Fruit fly (Drosophila melanogaster) whole organism, embryonic: ENCODE measurements around the gene CG16953.

ENCODE experiments used
- Atf-2 ChIP-seq: fragments of 200-800 bp; sonication (Bioruptor generic); optimal IDR thresholded peaks from 2 replicates; lab custom pipeline; 2016; ENCODE audit warnings: missing biosample characterization, missing genetic modification characterization
- Awh ChIP-seq: fragments of 200-800 bp; sonication (Bioruptor generic); IDR thresholded peaks from 2 replicates; pipeline ENCODE4, ENCODE4 v1.3.6; 2022; ENCODE audit warnings: missing biosample characterization, missing genetic modification characterization
- Bdp1 ChIP-seq: fragments of 200-800 bp; sonication (Bioruptor generic); optimal IDR thresholded peaks from 3 replicates; lab custom pipeline; 2016; ENCODE audit warnings: missing biosample characterization, missing genetic modification characterization
- CG10147 ChIP-seq: fragments of 200-800 bp; sonication (Bioruptor generic); optimal IDR thresholded peaks from 2 replicates; lab custom pipeline; 2019; ENCODE audit warnings: missing biosample characterization, mild to moderate bottlenecking, missing genetic modification characterization, moderate library complexity
- CG10654 ChIP-seq: fragments of 200-800 bp; sonication (Bioruptor generic); optimal IDR thresholded peaks from 2 replicates; lab custom pipeline; 2016; ENCODE audit warnings: missing biosample characterization, missing genetic modification characterization
- CG12942 ChIP-seq: fragments of 200-800 bp; sonication (Bioruptor generic); optimal IDR thresholded peaks from 3 replicates; lab custom pipeline; 2016; ENCODE audit warnings: missing biosample characterization, missing genetic modification characterization
- CG14441 ChIP-seq: fragments of 200-800 bp; sonication (Bioruptor generic); IDR thresholded peaks from 2 replicates; pipeline ENCODE4 v1.3.6; 2022; ENCODE audit warnings: missing biosample characterization, missing genetic modification characterization
- CG14860 ChIP-seq: fragments of 200-800 bp; sonication (Bioruptor generic); IDR thresholded peaks from 3 replicates; pipeline ENCODE4 v1.3.6; 2022; ENCODE audit warnings: missing biosample characterization, missing genetic modification characterization; ENCODE audit not compliant: partially characterized antibody
- CG14965 ChIP-seq: fragments of 200-800 bp; sonication (Bioruptor generic); optimal IDR thresholded peaks from 2 replicates; lab custom pipeline; 2016; ENCODE audit warnings: missing biosample characterization, missing genetic modification characterization, borderline replicate concordance
- CG15073 ChIP-seq: fragments of 200-800 bp; sonication (Bioruptor generic); optimal IDR thresholded peaks from 2 replicates; lab custom pipeline; 2016; ENCODE audit warnings: missing biosample characterization, missing genetic modification characterization
- CG17568 ChIP-seq: fragments of 200-800 bp; sonication (Bioruptor generic); optimal IDR thresholded peaks from 2 replicates; lab custom pipeline; 2018; ENCODE audit warnings: missing biosample characterization, mild to moderate bottlenecking, missing genetic modification characterization, moderate library complexity
- CG17802 ChIP-seq: fragments of 200-800 bp; sonication (Bioruptor generic); optimal IDR thresholded peaks from 2 replicates; lab custom pipeline; 2018; ENCODE audit warnings: missing biosample characterization, mild to moderate bottlenecking, missing genetic modification characterization, moderate library complexity
- CG17829 ChIP-seq: fragments of 200-800 bp; optimal IDR thresholded peaks from 2 replicates; lab custom pipeline; 2019; ENCODE audit warnings: missing biosample characterization, mild to moderate bottlenecking, missing genetic modification characterization, moderate library complexity
- CG31365 ChIP-seq: fragments of 200-800 bp; sonication (Bioruptor generic); optimal IDR thresholded peaks from 2 replicates; lab custom pipeline; 2018; ENCODE audit warnings: missing biosample characterization, mild to moderate bottlenecking, missing genetic modification characterization
- CG31388 ChIP-seq: fragments of 200-800 bp; sonication (Bioruptor generic); optimal IDR thresholded peaks from 2 replicates; lab custom pipeline; 2016; ENCODE audit warnings: missing biosample characterization, missing genetic modification characterization
- CG31441 ChIP-seq: fragments of 200-800 bp; sonication (Bioruptor generic); IDR thresholded peaks from 2 replicates; pipeline ENCODE4 v1.3.6; 2022; ENCODE audit warnings: missing biosample characterization, missing genetic modification characterization
- CG5953 ChIP-seq: fragments of 200-800 bp; sonication (Bioruptor generic); IDR thresholded peaks from 2 replicates; pipeline ENCODE4 v1.3.6; 2022; ENCODE audit warnings: missing biosample characterization, missing genetic modification characterization
- CG7839 ChIP-seq: fragments of 200-800 bp; sonication (Bioruptor generic); optimal IDR thresholded peaks from 3 replicates; lab custom pipeline; 2018; ENCODE audit warnings: missing biosample characterization, mild to moderate bottlenecking, missing genetic modification characterization, moderate library complexity
- CG7987 ChIP-seq: fragments of 200-800 bp; sonication (Bioruptor generic); optimal IDR thresholded peaks from 2 replicates; lab custom pipeline; 2018; ENCODE audit warnings: missing biosample characterization, mild to moderate bottlenecking, missing genetic modification characterization, moderate library complexity
- CG8924 ChIP-seq: fragments of 200-800 bp; optimal IDR thresholded peaks from 3 replicates; lab custom pipeline; 2019; ENCODE audit warnings: missing biosample characterization, mild to moderate bottlenecking, missing genetic modification characterization, moderate library complexity
- CG9817 ChIP-seq: fragments of 200-800 bp; sonication (Bioruptor generic); optimal IDR thresholded peaks from 2 replicates; lab custom pipeline; 2018; ENCODE audit warnings: missing biosample characterization, mild to moderate bottlenecking, missing genetic modification characterization, moderate library complexity
- Camta ChIP-seq: fragments of 200-800 bp; sonication (Bioruptor generic); optimal IDR thresholded peaks from 2 replicates; lab custom pipeline; 2016; ENCODE audit warnings: missing biosample characterization, missing genetic modification characterization
- D19A ChIP-seq: fragments of 200-800 bp; optimal IDR thresholded peaks from 3 replicates; lab custom pipeline; 2019; ENCODE audit warnings: missing biosample characterization, mild to moderate bottlenecking, missing genetic modification characterization, moderate library complexity
- Dip2 ChIP-seq: fragments of 200-800 bp; sonication (Bioruptor generic); IDR thresholded peaks from 2 replicates; pipeline ENCODE4 v1.3.6; 2022; ENCODE audit warnings: missing biosample characterization, missing genetic modification characterization
- Ets65A ChIP-seq: fragments of 200-800 bp; sonication (Bioruptor generic); peaks from one replicate; lab custom pipeline; 2016; ENCODE audit warnings: missing biosample characterization, missing genetic modification characterization
- Fer3 ChIP-seq: fragments of 200-800 bp; sonication (Bioruptor generic); optimal IDR thresholded peaks from 2 replicates; lab custom pipeline; 2018; ENCODE audit warnings: missing biosample characterization, mild to moderate bottlenecking, missing genetic modification characterization, moderate library complexity
- H2.0 ChIP-seq: fragments of 200-800 bp; sonication (Bioruptor generic); IDR thresholded peaks from 2 replicates; pipeline ENCODE4 v1.3.6; 2022; ENCODE audit warnings: missing biosample characterization, missing genetic modification characterization
- Hmr ChIP-seq: fragments of 200-800 bp; sonication (Bioruptor generic); optimal IDR thresholded peaks from 3 replicates; lab custom pipeline; 2017; ENCODE audit warnings: mild to moderate bottlenecking, missing biosample characterization, missing genetic modification reagents, missing genetic modification characterization
- Hsf ChIP-seq: fragments of 200-800 bp; sonication (Bioruptor generic); optimal IDR thresholded peaks from 3 replicates; lab custom pipeline; 2016; ENCODE audit warnings: missing biosample characterization, missing genetic modification characterization
- Lim3 ChIP-seq: fragments of 200-800 bp; sonication (Bioruptor generic); IDR thresholded peaks from 2 replicates; pipeline ENCODE4 v1.3.6; 2022; ENCODE audit warnings: missing biosample characterization, missing genetic modification characterization
- Nf-YC ChIP-seq: fragments of 200-800 bp; optimal IDR thresholded peaks from 3 replicates; lab custom pipeline; 2019; ENCODE audit warnings: missing biosample characterization, mild to moderate bottlenecking, missing genetic modification characterization, moderate library complexity
- Six4 ChIP-seq: fragments of 200-800 bp; sonication (Bioruptor generic); optimal IDR thresholded peaks from 2 replicates; lab custom pipeline; 2016; ENCODE audit warnings: missing biosample characterization, missing genetic modification characterization
- Taf1 ChIP-seq: fragments of 200-800 bp; sonication (Bioruptor generic); IDR thresholded peaks from 2 replicates; pipeline ENCODE4 v1.3.6; 2022; ENCODE audit warnings: missing biosample characterization, missing genetic modification characterization
- abd-A ChIP-seq: fragments of 200-800 bp; sonication (Bioruptor generic); optimal IDR thresholded peaks from 3 replicates; lab custom pipeline; 2019; ENCODE audit warnings: missing biosample characterization, mild to moderate bottlenecking, missing genetic modification characterization, moderate library complexity
- ac ChIP-seq: fragments of 200-800 bp; sonication (Bioruptor generic); optimal IDR thresholded peaks from 3 replicates; lab custom pipeline; 2017; ENCODE audit warnings: missing biosample characterization, mild to moderate bottlenecking, missing genetic modification characterization
- az2 ChIP-seq: fragments of 200-800 bp; sonication (Bioruptor generic); optimal IDR thresholded peaks from 3 replicates; lab custom pipeline; 2016; ENCODE audit warnings: missing biosample characterization, missing genetic modification characterization
- bbx ChIP-seq: fragments of 200-800 bp; sonication (Bioruptor generic); IDR thresholded peaks from 2 replicates; pipeline ENCODE4 v1.3.6; 2022; ENCODE audit warnings: missing biosample characterization, missing genetic modification characterization; ENCODE audit not compliant: partially characterized antibody
- bcd ChIP-seq: fragments of 200-800 bp; sonication (Bioruptor generic); optimal IDR thresholded peaks from 2 replicates; lab custom pipeline; 2017; ENCODE audit warnings: missing biosample characterization, mild to moderate bottlenecking, missing genetic modification characterization
- br ChIP-seq: fragments of >200 bp; optimal IDR thresholded peaks from 2 replicates; lab custom pipeline; 2017
- dm ChIP-seq: fragments of 200-800 bp; sonication (Bioruptor generic); optimal IDR thresholded peaks from 3 replicates; lab custom pipeline; 2016; ENCODE audit warnings: missing biosample characterization, missing genetic modification characterization
- fd102C ChIP-seq: fragments of 200-800 bp; sonication (Bioruptor generic); optimal IDR thresholded peaks from 2 replicates; lab custom pipeline; 2018; ENCODE audit warnings: missing biosample characterization, mild to moderate bottlenecking, missing genetic modification characterization, moderate library complexity
- grn ChIP-seq: fragments of 200-800 bp; sonication (Bioruptor generic); optimal IDR thresholded peaks from 3 replicates; lab custom pipeline; 2017; ENCODE audit warnings: missing biosample characterization, missing genetic modification characterization
- hb ChIP-seq: fragments of 200-800 bp; sonication (Bioruptor generic); IDR thresholded peaks from 3 replicates; pipeline ENCODE4 v1.3.6; 2022; ENCODE audit warnings: missing biosample characterization, missing genetic modification characterization; ENCODE audit not compliant: partially characterized antibody
- hth ChIP-seq: fragments of >200 bp; optimal IDR thresholded peaks from 2 replicates; lab custom pipeline; 2017; ENCODE audit warnings: inconsistent platforms
- kay ChIP-seq: fragments of 200-800 bp; sonication (Bioruptor generic); optimal IDR thresholded peaks from 2 replicates; lab custom pipeline; 2016; ENCODE audit warnings: missing biosample characterization, missing genetic modification characterization
- nom ChIP-seq: fragments of 200-800 bp; sonication (Bioruptor generic); optimal IDR thresholded peaks from 2 replicates; lab custom pipeline; 2017; ENCODE audit warnings: missing biosample characterization, missing genetic modification characterization, mild to moderate bottlenecking, moderate library complexity, missing genetic modification reagents
- org-1 ChIP-seq: fragments of 200-800 bp; sonication (Bioruptor generic); optimal IDR thresholded peaks from 2 replicates; lab custom pipeline; 2017; ENCODE audit warnings: missing biosample characterization, missing genetic modification characterization
- phol ChIP-seq: fragments of 200-800 bp; sonication (Bioruptor generic); optimal IDR thresholded peaks from 3 replicates; lab custom pipeline; 2018; ENCODE audit warnings: missing biosample characterization, mild to moderate bottlenecking, missing genetic modification characterization, moderate library complexity
- psq ChIP-seq: fragments of 200-800 bp; sonication (Bioruptor generic); optimal IDR thresholded peaks from 2 replicates; lab custom pipeline; 2017; ENCODE audit warnings: missing biosample characterization, missing genetic modification characterization
- sim ChIP-seq: fragments of 200-800 bp; sonication (Bioruptor generic); IDR thresholded peaks from 2 replicates; pipeline ENCODE4 v1.3.6; 2022; ENCODE audit warnings: missing biosample characterization, missing genetic modification characterization
- ssp ChIP-seq: fragments of 200-800 bp; sonication (Bioruptor generic); IDR thresholded peaks from 2 replicates; pipeline ENCODE4 v1.3.6; 2022; ENCODE audit warnings: missing biosample characterization, missing genetic modification characterization
- tx ChIP-seq: fragments of 200-800 bp; sonication (Bioruptor generic); optimal IDR thresholded peaks from 2 replicates; lab custom pipeline; 2016; ENCODE audit warnings: missing biosample characterization, missing genetic modification characterization
- zfh1 ChIP-seq: fragments of 200-800 bp; sonication (Bioruptor generic); IDR thresholded peaks from 3 replicates; pipeline ENCODE4 v1.3.6; 2022; ENCODE audit warnings: missing biosample characterization, missing genetic modification characterization

Gene CG16953

dm6 chr3R:20555023-20555422, 30.6 kb downstream of the CG16953 start (continued):
- TF ChIP-seq Atf-2 (no peak), dm (no peak), zfh1 (GFP tag; lab: Robert Waterston, UW) (no peak), Hsf (GFP tag; lab: Kevin White, UChicago) (no peak), bbx (GFP tag; lab: Robert Waterston, UW) (0 out of 2 replicates have a peak, but pooled peaks have one; percentile 11), Taf1 (GFP tag; lab: Robert Waterston, UW) (no peak), CG10147 (GFP tag; lab: Kevin White, UChicago) (no peak), CG15073 (no peak), ssp (GFP tag; lab: Robert Waterston, UW) (peak; percentile 40; the same call in 1 of the 2 replicates), CG14965 (GFP tag; lab: Kevin White, UChicago) (no peak), kay (GFP tag; lab: Kevin White, UChicago) (peak; percentile 46), Fer3 (peak; percentile 80), CG31365 (peak; percentile 40), CG5953 (GFP tag; lab: Robert Waterston, UW) (no peak), CG31388 (no peak), CG31441 (peak; percentile 77), CG17829 (tag; lab: Kevin White, UChicago) (peak; percentile 62), org-1 (GFP tag; lab: Kevin White, UChicago) (no peak), phol (tag; lab: Kevin White, UChicago) (peak; percentile 10), Awh (no peak; the same call in 1 of the 2 replicates), Six4 (no peak), nom (no peak), hth (lab: Kevin White, UChicago) (no peak), CG7839 (tag; lab: Kevin White, UChicago) (peak; percentile 82), D19A (tag; lab: Kevin White, UChicago) (peak; percentile 69), tx (GFP tag; lab: Kevin White, UChicago) (no peak), CG14441 (GFP tag; lab: Robert Waterston, UW) (peak; percentile 57), CG9817 (tag; lab: Kevin White, UChicago) (no peak), Camta (GFP tag; lab: Kevin White, UChicago) (no peak), ac (GFP tag; lab: Kevin White, UChicago) (no peak), CG12942 (no peak), Bdp1 (GFP tag; lab: Kevin White, UChicago) (no peak), CG17802 (tag; lab: Kevin White, UChicago) (no peak), psq (GFP tag; lab: Kevin White, UChicago) (no peak), CG8924 (tag; lab: Kevin White, UChicago) (peak; percentile 74), Nf-YC (tag; lab: Kevin White, UChicago) (peak; percentile 49), CG17568 (GFP tag; lab: Kevin White, UChicago) (no peak), grn (GFP tag; lab: Kevin White, UChicago) (peak; percentile 41), br (lab: Kevin White, UChicago) (no peak), H2.0 (GFP tag; lab: Robert Waterston, UW) (no peak), bcd (GFP tag; lab: Kevin White, UChicago) (peak; percentile 68), CG14860 (GFP tag; lab: Robert Waterston, UW) (no peak), hb (GFP tag; lab: Robert Waterston, UW) (no peak), az2 (GFP tag; lab: Kevin White, UChicago) (no peak), fd102C (GFP tag; lab: Kevin White, UChicago) (no peak), CG10654 (GFP tag; lab: Kevin White, UChicago) (no peak), Lim3 (no peak), Dip2 (no peak), abd-A (no peak), Hmr (GFP tag; lab: Kevin White, UChicago) (peak; percentile 65), sim (GFP tag; lab: Robert Waterston, UW) (no peak), Ets65A (GFP tag; lab: Kevin White, UChicago) (peak; percentile 76), CG7987 (GFP tag; lab: Kevin White, UChicago) (no peak)
